Fruit fly (Drosophila melanogaster) whole organism, embryonic: ENCODE data around the gene COX7AL.

ENCODE experiments used
- CG11093 ChIP-seq: fragments of 200-800 bp; sonication (Bioruptor generic); IDR thresholded peaks from 3 replicates; pipeline ENCODE4 v1.3.6; 2022; ENCODE audit warnings: missing biosample characterization, missing genetic modification characterization
- CG11247 ChIP-seq: fragments of 200-800 bp; sonication (Bioruptor generic); IDR thresholded peaks from 2 replicates; pipeline ENCODE4 v1.3.6; 2022; ENCODE audit warnings: missing biosample characterization, missing genetic modification characterization
- CG11456 ChIP-seq: fragments of 200-800 bp; sonication (Bioruptor generic); IDR thresholded peaks from 3 replicates; pipeline ENCODE4 v1.3.6; 2022; ENCODE audit warnings: missing biosample characterization, missing genetic modification characterization
- CG12071 ChIP-seq: fragments of 200-800 bp; sonication (Bioruptor generic); optimal IDR thresholded peaks from 3 replicates; lab custom pipeline; 2018; ENCODE audit warnings: missing biosample characterization, mild to moderate bottlenecking, missing genetic modification characterization
- CG12104 ChIP-seq: fragments of 200-800 bp; sonication (Bioruptor generic); optimal IDR thresholded peaks from 3 replicates; lab custom pipeline; 2016; ENCODE audit warnings: missing biosample characterization, missing genetic modification characterization
- CG12391 ChIP-seq: fragments of 200-800 bp; sonication (Bioruptor generic); optimal IDR thresholded peaks from 3 replicates; lab custom pipeline; 2018; ENCODE audit warnings: missing biosample characterization, mild to moderate bottlenecking, missing genetic modification characterization, moderate library complexity
- CG14860 ChIP-seq: fragments of 200-800 bp; sonication (Bioruptor generic); IDR thresholded peaks from 3 replicates; pipeline ENCODE4 v1.3.6; 2022; ENCODE audit warnings: missing biosample characterization, missing genetic modification characterization; ENCODE audit not compliant: partially characterized antibody
- CG17612 ChIP-seq: fragments of 200-800 bp; sonication (Bioruptor generic); IDR thresholded peaks from 2 replicates; pipeline ENCODE4 v1.3.6; 2022; ENCODE audit warnings: missing biosample characterization, missing genetic modification characterization
- CG18764 ChIP-seq: fragments of 200-800 bp; sonication (Bioruptor generic); optimal IDR thresholded peaks from 3 replicates; lab custom pipeline; 2016; ENCODE audit warnings: missing biosample characterization, missing genetic modification characterization
- CG2199 ChIP-seq: fragments of 200-800 bp; sonication (Bioruptor generic); IDR thresholded peaks from 3 replicates; pipeline ENCODE4 v1.3.6; 2022; ENCODE audit warnings: missing biosample characterization, missing genetic modification characterization
- CG2202 ChIP-seq: fragments of 200-800 bp; sonication (Bioruptor generic); optimal IDR thresholded peaks from 2 replicates; lab custom pipeline; 2018; ENCODE audit warnings: missing biosample characterization, mild to moderate bottlenecking, missing genetic modification characterization
- CG31388 ChIP-seq: fragments of 200-800 bp; sonication (Bioruptor generic); optimal IDR thresholded peaks from 2 replicates; lab custom pipeline; 2016; ENCODE audit warnings: missing biosample characterization, missing genetic modification characterization
- CG32767 ChIP-seq: fragments of 200-800 bp; sonication (Bioruptor generic); IDR thresholded peaks from 2 replicates; pipeline ENCODE4 v1.3.6; 2022; ENCODE audit warnings: missing biosample characterization, missing genetic modification characterization
- CG4617 ChIP-seq: fragments of 200-800 bp; sonication (Bioruptor generic); optimal IDR thresholded peaks from 3 replicates; lab custom pipeline; 2016; ENCODE audit warnings: missing biosample characterization, missing genetic modification characterization, borderline replicate concordance
- CG4820 ChIP-seq: fragments of 200-800 bp; sonication (Bioruptor generic); optimal IDR thresholded peaks from 3 replicates; lab custom pipeline; 2016; ENCODE audit warnings: missing biosample characterization, missing genetic modification characterization
- CG6765 ChIP-seq: fragments of 200-800 bp; sonication (Bioruptor generic); optimal IDR thresholded peaks from 3 replicates; lab custom pipeline; 2017; ENCODE audit warnings: missing biosample characterization, mild to moderate bottlenecking, missing genetic modification characterization
- CG6854 ChIP-seq: fragments of 200-800 bp; sonication (Bioruptor generic); optimal IDR thresholded peaks from 3 replicates; lab custom pipeline; 2017; ENCODE audit warnings: missing biosample characterization, mild to moderate bottlenecking, missing genetic modification characterization
- CG8089 ChIP-seq: fragments of 200-800 bp; sonication (Bioruptor generic); optimal IDR thresholded peaks from 3 replicates; lab custom pipeline; 2016; ENCODE audit warnings: missing biosample characterization, missing genetic modification characterization
- CoRest ChIP-seq: fragments of 200-800 bp; sonication (Bioruptor generic); optimal IDR thresholded peaks from 3 replicates; lab custom pipeline; 2018; ENCODE audit warnings: missing biosample characterization, mild to moderate bottlenecking, missing genetic modification characterization, moderate library complexity
- Dref ChIP-seq: fragments of 200-800 bp; sonication (Bioruptor generic); IDR thresholded peaks from 2 replicates; pipeline ENCODE4 v1.3.6; 2022; ENCODE audit warnings: missing biosample characterization, missing genetic modification characterization
- Eip74EF ChIP-seq, 2 experiments: fragments of 200-800 bp in 1 of 2; fragments of >200 bp in 1 of 2; sonication (Bioruptor generic) in 1 of 2; optimal IDR thresholded peaks; 2 replicates each; lab custom pipeline; 2017 to 2019; ENCODE audit warnings: missing biosample characterization in 2 of 2, missing genetic modification characterization in 2 of 2, mild to moderate bottlenecking in 1 of 2, moderate library complexity in 1 of 2
- MESR4 ChIP-seq: fragments of 200-800 bp; sonication (Bioruptor generic); optimal IDR thresholded peaks from 2 replicates; lab custom pipeline; 2018; ENCODE audit warnings: missing biosample characterization, mild to moderate bottlenecking, missing genetic modification characterization, moderate library complexity
- Mes4 ChIP-seq: fragments of 200-800 bp; sonication (Bioruptor generic); optimal IDR thresholded peaks from 2 replicates; lab custom pipeline; 2016; ENCODE audit warnings: missing biosample characterization, missing genetic modification characterization
- Mrtf ChIP-seq: fragments of 200-800 bp; sonication (Bioruptor generic); IDR thresholded peaks from 3 replicates; pipeline ENCODE4 v1.3.6; 2022; ENCODE audit warnings: missing biosample characterization, missing genetic modification characterization
- NC2β ChIP-seq: fragments of 200-800 bp; sonication (Bioruptor generic); optimal IDR thresholded peaks from 2 replicates; lab custom pipeline; 2016; ENCODE audit warnings: missing biosample characterization, missing genetic modification characterization
- NK7.1 ChIP-seq: fragments of 200-800 bp; sonication (Bioruptor generic); optimal IDR thresholded peaks from 3 replicates; lab custom pipeline; 2016; ENCODE audit warnings: missing biosample characterization, missing genetic modification characterization
- Nf-YA ChIP-seq: fragments of 200-800 bp; sonication (Bioruptor generic); IDR thresholded peaks from 2 replicates; pipeline ENCODE4 v1.3.6; 2022; ENCODE audit warnings: missing biosample characterization, missing genetic modification characterization
- PHDP ChIP-seq: fragments of 200-800 bp; sonication (Bioruptor generic); optimal IDR thresholded peaks from 3 replicates; lab custom pipeline; 2018; ENCODE audit warnings: missing biosample characterization, mild to moderate bottlenecking, missing genetic modification characterization, moderate library complexity
- amos ChIP-seq: fragments of 200-800 bp; sonication (Bioruptor generic); IDR thresholded peaks from 2 replicates; pipeline ENCODE4 v1.3.6; 2022; ENCODE audit warnings: missing biosample characterization, missing genetic modification characterization; ENCODE audit not compliant: partially characterized antibody
- az2 ChIP-seq: fragments of 200-800 bp; sonication (Bioruptor generic); optimal IDR thresholded peaks from 3 replicates; lab custom pipeline; 2016; ENCODE audit warnings: missing biosample characterization, missing genetic modification characterization
- bowl ChIP-seq: fragments of 200-800 bp; sonication (Bioruptor generic); IDR thresholded peaks from 2 replicates; pipeline ENCODE4 v1.3.6; 2022; ENCODE audit warnings: missing biosample characterization, missing genetic modification characterization
- ci ChIP-seq: fragments of 200-800 bp; sonication (Bioruptor generic); IDR thresholded peaks from 3 replicates; pipeline ENCODE4 v1.3.6; 2022; ENCODE audit warnings: missing biosample characterization, missing genetic modification characterization
- cwo ChIP-seq: fragments of 200-800 bp; sonication (Bioruptor generic); optimal IDR thresholded peaks from 3 replicates; lab custom pipeline; 2017; ENCODE audit warnings: missing biosample characterization, missing genetic modification characterization, mild to moderate bottlenecking, moderate library complexity, missing genetic modification reagents
- dimm ChIP-seq: fragments of 200-800 bp; sonication (Bioruptor generic); IDR thresholded peaks from 2 replicates; pipeline ENCODE4 v1.3.6; 2022; ENCODE audit warnings: missing biosample characterization, missing genetic modification characterization
- eve ChIP-seq, 2 experiments: fragments of >200 bp; optimal IDR thresholded peaks; 2 replicates each; lab custom pipeline; 2017; ENCODE audit warnings: missing biosample characterization in 2 of 2, missing genetic modification characterization in 2 of 2
- gt ChIP-seq: fragments of 200-800 bp; sonication (Bioruptor generic); IDR thresholded peaks from 2 replicates; pipeline ENCODE4 v1.3.6; 2022; ENCODE audit warnings: missing biosample characterization, missing genetic modification characterization
- h ChIP-seq: fragments of >200 bp; optimal IDR thresholded peaks from 2 replicates; lab custom pipeline; 2017
- hbn ChIP-seq: fragments of 200-800 bp; sonication (Bioruptor generic); IDR thresholded peaks from 2 replicates; pipeline ENCODE4 v1.3.6; 2022; ENCODE audit warnings: missing biosample characterization, missing genetic modification characterization; ENCODE audit not compliant: partially characterized antibody
- hth ChIP-seq: fragments of >200 bp; optimal IDR thresholded peaks from 2 replicates; lab custom pipeline; 2017; ENCODE audit warnings: inconsistent platforms
- lab ChIP-seq: fragments of 200-800 bp; sonication (Bioruptor generic); optimal IDR thresholded peaks from 3 replicates; lab custom pipeline; 2017; ENCODE audit warnings: missing biosample characterization, missing genetic modification characterization, mild to moderate bottlenecking, moderate library complexity, missing genetic modification reagents
- lola ChIP-seq, 3 experiments: fragments of >200 bp in 2 of 3; fragments of 200-800 bp in 1 of 3; sonication (Bioruptor generic) in 1 of 3; optimal IDR thresholded peaks; 2 replicates each; lab custom pipeline; 2017 to 2019; ENCODE audit warnings: missing biosample characterization in 3 of 3, missing genetic modification characterization in 3 of 3, mild to moderate bottlenecking in 1 of 3, moderate library complexity in 1 of 3
- phol ChIP-seq: fragments of 200-800 bp; sonication (Bioruptor generic); optimal IDR thresholded peaks from 3 replicates; lab custom pipeline; 2018; ENCODE audit warnings: missing biosample characterization, mild to moderate bottlenecking, missing genetic modification characterization, moderate library complexity
- run ChIP-seq: fragments of 200-800 bp; sonication (Bioruptor generic); optimal IDR thresholded peaks from 3 replicates; lab custom pipeline; 2018; ENCODE audit warnings: missing biosample characterization, mild to moderate bottlenecking, missing genetic modification characterization
- sd ChIP-seq: fragments of 200-800 bp; sonication (Bioruptor generic); optimal IDR thresholded peaks from 3 replicates; lab custom pipeline; 2018; ENCODE audit warnings: missing biosample characterization, mild to moderate bottlenecking, missing genetic modification characterization, moderate library complexity
- sim ChIP-seq: fragments of 200-800 bp; sonication (Bioruptor generic); IDR thresholded peaks from 2 replicates; pipeline ENCODE4 v1.3.6; 2022; ENCODE audit warnings: missing biosample characterization, missing genetic modification characterization
- sob ChIP-seq: fragments of 200-800 bp; sonication (Bioruptor generic); IDR thresholded peaks from 2 replicates; pipeline ENCODE4 v1.3.6; 2022; ENCODE audit warnings: missing biosample characterization, missing genetic modification characterization
- stwl ChIP-seq: fragments of 200-800 bp; sonication (Bioruptor generic); optimal IDR thresholded peaks from 3 replicates; lab custom pipeline; 2018; ENCODE audit warnings: missing biosample characterization, mild to moderate bottlenecking, missing genetic modification characterization, moderate library complexity
- tap ChIP-seq: fragments of 200-800 bp; optimal IDR thresholded peaks from 3 replicates; lab custom pipeline; 2019; ENCODE audit warnings: missing biosample characterization, mild to moderate bottlenecking, missing genetic modification characterization, moderate library complexity
- tin ChIP-seq: fragments of 200-800 bp; sonication (Bioruptor generic); optimal IDR thresholded peaks from 3 replicates; lab custom pipeline; 2016; ENCODE audit warnings: missing biosample characterization, missing genetic modification characterization
- ttk ChIP-seq: fragments of 200-800 bp; sonication (Bioruptor generic); IDR thresholded peaks from 2 replicates; pipeline ENCODE4 v2.1.2; 2022; ENCODE audit warnings: missing biosample characterization, missing genetic modification characterization

Gene COX7AL

dm6 chr3R:8306188-8306926 is 37.1 kb upstream of the COX7AL start (continued):
- TF ChIP-seq CoRest (tag; lab: Kevin White, UChicago) (no peak), CG17612 (GFP tag; lab: Robert Waterston, UW) (no peak), CG6854 (GFP tag; lab: Kevin White, UChicago) (no peak), Eip74EF (GFP tag; optimal IDR thresholded peaks at IDR 0.05; lab: Kevin White, UChicago) (no peak), ci (0 out of 3 replicates have a peak, but pooled peaks have one; percentile 20), tin (GFP tag; lab: Kevin White, UChicago) (no peak), dimm (no peak), stwl (tag; lab: Kevin White, UChicago) (no peak), CG14860 (peak; percentile 16; the same call in 1 of the 3 replicates), CG12391 (tag; lab: Kevin White, UChicago) (no peak), CG4617 (no peak), NK7.1 (GFP tag; lab: Kevin White, UChicago) (no peak), gt (no peak), CG4820 (GFP tag; lab: Kevin White, UChicago) (no peak), PHDP (tag; lab: Kevin White, UChicago) (no peak), CG12071 (GFP tag; lab: Kevin White, UChicago) (no peak), CG11247 (GFP tag; lab: Robert Waterston, UW) (no peak), Mrtf (GFP tag; lab: Robert Waterston, UW) (no peak), lab (no peak), eve (GFP tag; optimal IDR thresholded peaks at IDR 0.05; lab: Kevin White, UChicago) (no peak), Mes4 (GFP tag; lab: Kevin White, UChicago) (no peak), h (lab: Kevin White, UChicago) (no peak), CG8089 (GFP tag; lab: Kevin White, UChicago) (no peak), bowl (GFP tag; lab: Robert Waterston, UW) (no peak), CG18764 (GFP tag; lab: Kevin White, UChicago) (no peak), CG6765 (GFP tag; lab: Kevin White, UChicago) (no peak), Dref (GFP tag; lab: Robert Waterston, UW) (no peak), phol (tag; lab: Kevin White, UChicago) (no peak), CG2202 (no peak), lola (GFP tag; optimal IDR thresholded peaks at IDR 0.05; lab: Kevin White, UChicago) (no peak), CG11456 (GFP tag; lab: Robert Waterston, UW) (no peak), CG12104 (no peak), cwo (GFP tag; lab: Kevin White, UChicago) (peak; percentile 55), amos (peak; percentile 68), az2 (GFP tag; lab: Kevin White, UChicago) (no peak), NC2β (GFP tag; lab: Kevin White, UChicago) (no peak), tap (no peak), CG11093 (GFP tag; lab: Robert Waterston, UW) (no peak), hth (lab: Kevin White, UChicago) (no peak), hbn (GFP tag; lab: Robert Waterston, UW) (no peak), run (tag; lab: Kevin White, UChicago) (no peak), CG2199 (GFP tag; lab: Robert Waterston, UW) (peak; percentile 45; the same call in 1 of the 3 replicates), sd (tag; lab: Kevin White, UChicago) (no peak), CG32767 (GFP tag; lab: Robert Waterston, UW) (peak; percentile 9; the same call in 1 of the 2 replicates), ttk (GFP tag; lab: Robert Waterston, UW) (no peak), CG31388 (GFP tag; lab: Kevin White, UChicago) (no peak), MESR4 (GFP tag; lab: Kevin White, UChicago) (no peak), sob (GFP tag; lab: Robert Waterston, UW) (no peak), sim (GFP tag; lab: Robert Waterston, UW) (no peak), Nf-YA (GFP tag; lab: Robert Waterston, UW) (no peak)
